Fruit fly (Drosophila melanogaster) whole organism, wandering third instar larva: ENCODE data around the gene Cka.
A peak's percentile ranks its signal among the peaks of the same experiment; 100 is the strongest.

ENCODE experiments used
- Dif ChIP-seq: fragments of 200-275, 200-300 bp; sonication (Bioruptor generic); optimal IDR thresholded peaks from 2 replicates; lab custom pipeline; 2018; ENCODE audit warnings: missing biosample characterization, missing genetic modification characterization; ENCODE audit not compliant: partially characterized antibody
- Hr78 ChIP-seq: fragments of >200 bp; optimal IDR thresholded peaks from 2 replicates; lab custom pipeline; 2017; ENCODE audit warnings: missing biosample characterization, missing genetic modification characterization
- Mio ChIP-seq: sonication (Bioruptor generic); optimal IDR thresholded peaks from 2 replicates; lab custom pipeline; 2016; ENCODE audit warnings: missing biosample characterization, missing genetic modification characterization
- Myc ChIP-seq: fragments of >200 bp; optimal IDR thresholded peaks from 2 replicates; lab custom pipeline; 2017
- rgr ChIP-seq: fragments of 200-800 bp; sonication (Bioruptor generic); optimal IDR thresholded peaks from 3 replicates; lab custom pipeline; 2016; ENCODE audit warnings: missing biosample characterization, mild to moderate bottlenecking, missing genetic modification characterization
- sage ChIP-seq: fragments of 200-800 bp; sonication (Bioruptor generic); optimal IDR thresholded peaks from 2 replicates; lab custom pipeline; 2016; ENCODE audit warnings: missing biosample characterization, mild to moderate bottlenecking, missing genetic modification characterization
- usp ChIP-seq: fragments of >200 bp; optimal IDR thresholded peaks from 2 replicates; lab custom pipeline; 2017; ENCODE audit warnings: missing biosample characterization, missing genetic modification characterization

The Cka gene

DNA sequence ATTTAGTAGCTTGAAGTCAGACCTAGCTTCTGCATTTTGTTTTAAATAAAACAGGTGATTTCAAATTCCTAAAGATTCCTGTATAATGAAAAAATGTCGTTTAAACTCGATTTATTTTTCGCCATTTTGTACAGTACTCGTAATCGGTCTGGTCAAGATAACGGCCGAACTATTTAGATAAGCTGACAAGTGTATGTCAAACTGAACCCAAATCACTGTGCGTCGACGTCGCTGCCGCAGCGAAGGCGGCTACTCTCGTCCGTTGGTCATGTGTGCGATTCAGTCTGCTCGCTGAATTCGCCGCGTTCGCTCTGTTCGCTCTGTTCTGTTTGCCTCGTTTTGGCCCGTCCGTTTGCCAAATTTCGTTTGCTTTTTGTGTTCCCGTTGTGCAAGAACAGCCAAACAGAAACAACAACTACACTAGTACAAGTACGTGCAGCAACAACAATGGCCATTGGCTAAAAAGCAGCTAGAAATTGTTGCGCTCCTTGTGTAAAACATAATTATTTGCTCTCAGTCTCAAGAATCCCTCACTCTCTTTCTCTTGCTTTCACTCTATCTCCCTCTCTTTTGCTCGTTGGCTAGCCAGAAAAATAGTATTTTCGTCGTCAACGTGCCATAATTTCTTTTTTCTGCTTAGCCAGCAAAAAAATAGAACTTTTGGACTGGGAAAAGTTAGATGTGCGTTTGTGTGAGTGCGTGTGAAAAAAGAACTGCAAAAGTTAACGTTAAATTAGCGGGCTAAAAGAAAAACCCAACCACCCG, 57.7 kb downstream of the Cka start (continued):
- TF ChIP-seq Mio (no peak), rgr (GFP tag; lab: Kevin White, UChicago) (peak; percentile 45), usp (no peak), Hr78 (GFP tag; lab: Kevin White, UChicago) (no peak), sage (GFP tag; lab: Kevin White, UChicago) (no peak), Dif (GFP tag; lab: Kevin White, UChicago) (peak; percentile 31), Myc (lab: Kevin White, UChicago) (no peak)
